Worm (Caenorhabditis elegans): ENCODE results near the gene F45D3.1.

Gene F45D3.1

ce11 chrV:12491070-12491643 is 35.7 kb upstream of the F45D3.1 start (continued):
- TF ChIP-seq hlh-26 (GFP tag; conservative IDR thresholded peaks at IDR 0.05) (no peak), tbp1 (GFP tag; optimal IDR thresholded peaks at IDR 0.05) (peak; percentile 82), bed-1 (GFP tag; IDR thresholded peaks at IDR 0.05) (no peak), B0035.1 (tag; optimal IDR thresholded peaks at IDR 0.05) (no peak), F33H1.4 (GFP tag; IDR thresholded peaks at IDR 0.05) (peak; percentile 50), attf-3 (GFP tag; conservative IDR thresholded peaks at IDR 0.05) (peak; percentile 75), ceh-79 (tag; optimal IDR thresholded peaks at IDR 0.05) (no peak), snpc-1.1 (tag; optimal IDR thresholded peaks at IDR 0.05; ENCODE audit: insufficient read depth) (peak; percentile 100), ztf-3 (GFP tag; optimal IDR thresholded peaks at IDR 0.05) (no peak), cebp-1 (GFP tag; IDR thresholded peaks at IDR 0.05) (no peak), cebp-1 (tag; optimal IDR thresholded peaks at IDR 0.05) (peak; percentile 62), let-607 (tag; optimal IDR thresholded peaks at IDR 0.05) (peak in 1 of 2 experiments; percentile 8), F55B11.4 (tag; optimal IDR thresholded peaks at IDR 0.05; ENCODE audit: borderline replicate concordance, insufficient read depth) (no peak), athp-1 (tag; optimal IDR thresholded peaks at IDR 0.05) (no peak), ceh-27 (GFP tag; optimal IDR thresholded peaks at IDR 0.05) (no peak), Y79H2A.3 (GFP tag; conservative IDR thresholded peaks at IDR 0.05) (no peak), F49E8.2 (tag; optimal IDR thresholded peaks at IDR 0.05; ENCODE audit: insufficient read depth) (peak; percentile 85), dox-1 (GFP tag; IDR thresholded peaks at IDR 0.05) (peak; percentile 94), C06A6.2 (GFP tag; conservative IDR thresholded peaks at IDR 0.05) (no peak), B0336.3 (GFP tag; IDR thresholded peaks at IDR 0.05) (peak; percentile 88), hlh-12 (tag; optimal IDR thresholded peaks at IDR 0.05) (no peak), unc-130 (GFP tag; optimal IDR thresholded peaks at IDR 0.05) (peak; percentile 13), ztf-18 (tag; optimal IDR thresholded peaks at IDR 0.05) (peak; percentile 87), ZK185.1 (tag; optimal IDR thresholded peaks at IDR 0.05; ENCODE audit: poor library complexity, severe bottlenecking) (peak; percentile 79), Y53G8AR.9 (GFP tag; conservative IDR thresholded peaks at IDR 0.05) (peak; percentile 88), snpc-4 (GFP tag; optimal IDR thresholded peaks at IDR 0.05) (peak; percentile 100), snpc-4 (tag; optimal IDR thresholded peaks at IDR 0.05) (peak; percentile 99 to 100 (median 100)), him-1 (tag; optimal IDR thresholded peaks at IDR 0.05) (peak; percentile 96), B0019.2 (GFP tag; conservative IDR thresholded peaks at IDR 0.05) (peak; percentile 50; the same call in 1 of the 2 replicates), snpc-1.3 (tag; optimal IDR thresholded peaks at IDR 0.05; ENCODE audit: insufficient read depth) (peak; percentile 97), ztf-28 (GFP tag; IDR thresholded peaks at IDR 0.05) (peak; percentile 81; the same call in 1 of the 2 replicates), attf-5 (GFP tag; optimal IDR thresholded peaks at IDR 0.05) (no peak), pbrm-1 (GFP tag; IDR thresholded peaks at IDR 0.05) (peak; percentile 99), madf-6 (GFP tag; IDR thresholded peaks at IDR 0.05) (peak; percentile 89), rec-8 (tag; optimal IDR thresholded peaks at IDR 0.05) (peak; percentile 11 to 80), nhr-90 (tag; optimal IDR thresholded peaks at IDR 0.05) (no peak), unc-62 (GFP tag; optimal IDR thresholded peaks at IDR 0.05) (no peak), efl-1 (GFP tag; optimal IDR thresholded peaks at IDR 0.05) (no peak), madf-3 (GFP tag; IDR thresholded peaks at IDR 0.05) (0 out of 2 replicates have a peak, but pooled peaks have one; percentile 7), somi-1 (GFP tag; optimal IDR thresholded peaks at IDR 0.05) (no peak), rcor-1 (GFP tag; IDR thresholded peaks at IDR 0.05) (peak; percentile 92), egl-18 (GFP tag; IDR thresholded peaks at IDR 0.05) (no peak), sptf-2 (GFP tag; optimal IDR thresholded peaks at IDR 0.05) (peak; percentile 9), ceh-91 (GFP tag; IDR thresholded peaks at IDR 0.05) (0 out of 2 replicates have a peak, but pooled peaks have one; percentile 13)

All from whole organism, young adult.